Worm (Caenorhabditis elegans): ENCODE data around the gene mstr-2.

- TF ChIP-seq tab-1 (GFP tag; IDR thresholded peaks at IDR 0.05), result no peak
- TF ChIP-seq flt-1 (GFP tag; IDR thresholded peaks at IDR 0.05), result no peak
- no peak for TF ChIP-seq cog-1 (tag; optimal IDR thresholded peaks at IDR 0.05)
- TF ChIP-seq T22C8.4 (GFP tag; IDR thresholded peaks at IDR 0.05), result no peak
- TF ChIP-seq ref-1 (GFP tag; conservative IDR thresholded peaks at IDR 0.05), result no peak
- TF ChIP-seq ztf-29 (GFP tag; IDR thresholded peaks at IDR 0.05), result no peak
- TF ChIP-seq ztf-23 (GFP tag; IDR thresholded peaks at IDR 0.05), result no peak
Observed at ce11 chrIII:4435262-4435661, 33.6 kb upstream of the mstr-2 start.

All from whole organism, midembryonic.